Fruit fly (Drosophila melanogaster) whole organism, wandering third instar larva: ENCODE data around the gene CG11409.

Experiments
- HLH106 ChIP-seq: fragments of 200-800 bp; optimal IDR thresholded peaks from 3 replicates; lab custom pipeline; 2019; ENCODE audit warnings: missing biosample characterization, mild to moderate bottlenecking, missing genetic modification characterization, moderate library complexity
- Hr78 ChIP-seq: fragments of >200 bp; optimal IDR thresholded peaks from 2 replicates; lab custom pipeline; 2017; ENCODE audit warnings: missing biosample characterization, missing genetic modification characterization
- Hr83 ChIP-seq: fragments of 200-300 bp; sonication (Bioruptor generic); optimal IDR thresholded peaks from 2 replicates; lab custom pipeline; 2016; ENCODE audit warnings: missing biosample characterization, mild to moderate bottlenecking, missing genetic modification characterization, moderate library complexity; ENCODE audit not compliant: poor library complexity, severe bottlenecking
- Mio ChIP-seq: sonication (Bioruptor generic); optimal IDR thresholded peaks from 2 replicates; lab custom pipeline; 2016; ENCODE audit warnings: missing biosample characterization, missing genetic modification characterization
- OdsH ChIP-seq: fragments of 200-800 bp; sonication (Bioruptor generic); optimal IDR thresholded peaks from 2 replicates; lab custom pipeline; 2016; ENCODE audit warnings: missing biosample characterization, mild to moderate bottlenecking, missing genetic modification characterization
- Sp1 ChIP-seq: fragments of 200-800 bp; sonication (Bioruptor generic); optimal IDR thresholded peaks from 3 replicates; lab custom pipeline; 2019; ENCODE audit warnings: missing biosample characterization, mild to moderate bottlenecking, missing genetic modification characterization, moderate library complexity
- Vsx2 ChIP-seq: fragments of 200-300, 225-300 bp; sonication (Bioruptor generic); optimal IDR thresholded peaks from 2 replicates; lab custom pipeline; 2018; ENCODE audit warnings: missing biosample characterization, missing genetic modification characterization; ENCODE audit not compliant: partially characterized antibody
- dl ChIP-seq, 2 experiments: fragments of 175-275, 200-275 bp in 1 of 2; fragments of 200-275 bp in 1 of 2; sonication (Bioruptor generic); optimal IDR thresholded peaks; lab custom pipeline; 2018; ENCODE audit warnings: mild to moderate bottlenecking in 2 of 2, missing biosample characterization in 2 of 2, missing genetic modification characterization in 2 of 2, moderate library complexity in 2 of 2; ENCODE audit not compliant: partially characterized antibody in 2 of 2, insufficient read depth in 1 of 2
- psq ChIP-seq: fragments of 200-800 bp; sonication (Bioruptor generic); optimal IDR thresholded peaks from 3 replicates; lab custom pipeline; 2017; ENCODE audit warnings: missing biosample characterization, mild to moderate bottlenecking, missing genetic modification characterization, moderate library complexity
- rgr ChIP-seq: fragments of 200-800 bp; sonication (Bioruptor generic); optimal IDR thresholded peaks from 3 replicates; lab custom pipeline; 2016; ENCODE audit warnings: missing biosample characterization, mild to moderate bottlenecking, missing genetic modification characterization
- sage ChIP-seq: fragments of 200-800 bp; sonication (Bioruptor generic); optimal IDR thresholded peaks from 2 replicates; lab custom pipeline; 2016; ENCODE audit warnings: missing biosample characterization, mild to moderate bottlenecking, missing genetic modification characterization
- sv ChIP-seq: fragments of 200-800 bp; sonication (Bioruptor generic); optimal IDR thresholded peaks from 3 replicates; lab custom pipeline; 2016; ENCODE audit warnings: missing biosample characterization, missing genetic modification characterization
- woc ChIP-seq: sonication (Bioruptor generic); optimal IDR thresholded peaks from 2 replicates; lab custom pipeline; 2016; ENCODE audit warnings: missing biosample characterization, mild to moderate bottlenecking, missing genetic modification characterization

Gene CG11409

DNA sequence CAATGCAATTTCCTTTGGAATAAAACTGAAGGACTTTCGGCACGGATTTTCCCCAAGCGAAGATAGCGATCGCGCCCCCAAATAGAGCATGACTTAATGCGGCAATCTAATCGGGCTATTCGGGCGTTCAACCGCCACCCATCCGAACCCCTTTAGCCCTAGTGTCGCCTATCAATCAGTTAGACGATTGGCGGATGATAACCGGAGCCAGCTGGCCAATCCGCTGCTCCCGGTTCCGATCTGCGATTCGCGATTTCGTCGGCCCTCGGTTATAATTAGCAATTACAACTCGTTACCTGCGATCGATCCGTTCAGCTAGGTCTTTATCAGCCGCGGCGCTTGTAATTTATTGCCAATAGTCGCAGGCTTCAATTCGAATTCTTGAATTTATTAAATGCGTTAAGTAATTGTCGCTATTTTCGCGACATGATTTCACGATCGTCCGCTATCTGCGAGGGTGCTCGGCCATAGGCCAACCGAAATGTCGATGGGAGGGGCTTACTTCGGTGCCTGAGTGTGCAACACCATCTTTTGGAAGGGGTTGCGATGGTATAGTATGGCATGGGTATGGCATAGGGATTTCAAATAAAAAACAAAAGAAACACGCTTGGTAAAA is 58.3 kb downstream of the CG11409 start:
- TF ChIP-seq Sp1 (GFP tag; lab: Kevin White, UChicago) (no peak), Hr83 (no peak), OdsH (no peak), Hr78 (GFP tag; lab: Kevin White, UChicago) (no peak), psq (GFP tag; lab: Kevin White, UChicago) (no peak), dl (GFP tag; optimal IDR thresholded peaks at IDR 0.05; lab: Kevin White, UChicago; ENCODE audit: insufficient read depth in 1 of 2, partially characterized antibody in 2 of 2) (no peak), sage (GFP tag; lab: Kevin White, UChicago) (no peak), Vsx2 (GFP tag; lab: Kevin White, UChicago) (no peak), HLH106 (no peak)
- TF ChIP-seq, all 38 proteins: peak for 0

DNA sequence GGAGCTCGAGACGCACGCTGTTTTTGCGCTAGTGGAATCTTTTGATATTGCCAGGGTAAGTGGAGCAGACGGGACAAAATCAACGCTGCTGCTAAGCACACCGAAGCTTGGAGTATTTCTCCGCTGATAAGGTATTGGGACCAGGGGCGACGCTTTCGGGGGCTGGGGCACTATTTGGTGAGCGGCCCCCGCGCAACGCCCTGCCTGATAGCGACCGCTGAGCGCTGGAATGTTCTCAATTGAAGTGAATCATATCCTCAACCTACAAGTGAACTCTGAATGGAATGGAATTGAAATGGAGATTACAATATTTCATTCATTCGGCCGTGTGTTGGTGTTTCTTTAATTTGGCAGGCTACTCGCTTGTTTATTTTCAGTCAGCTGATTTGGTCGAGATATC is 59.0 kb downstream of the CG11409 start:
- TF ChIP-seq woc (GFP tag; lab: Kevin White, UChicago), result no peak
- no peak for TF ChIP-seq rgr (GFP tag; lab: Kevin White, UChicago)
- TF ChIP-seq sv, result no peak
- no peak for TF ChIP-seq Mio (GFP tag; lab: Kevin White, UChicago)
